Worm (Caenorhabditis elegans) whole organism, early embryonic: Measurements from ENCODE around the gene clec-72.
"Not testable (repeated sequence)": the region's sequence is repeated elsewhere in the genome, so short reads cannot be mapped to it uniquely, and the experiment has no call there.

Experiments used
- B0310.2 ChIP-seq: sonication (generic microtip); optimal IDR thresholded peaks from 2 replicates; lab custom pipeline; 2016; ENCODE audit warnings: mild to moderate bottlenecking, missing genetic modification characterization, missing compliant biosample characterization
- F13C5.2 ChIP-seq: sonication (generic microtip); optimal IDR thresholded peaks from 2 replicates; lab custom pipeline; 2017; ENCODE audit warnings: mild to moderate bottlenecking, missing genetic modification characterization, inconsistent platforms, missing compliant biosample characterization
- aly-1 ChIP-seq: sonication (generic microtip); optimal IDR thresholded peaks from 2 replicates; lab custom pipeline; 2016; ENCODE audit warnings: missing genetic modification characterization, missing compliant biosample characterization
- ama-1 ChIP-seq: fragments of 150-350 bp; optimal IDR thresholded peaks from 2 replicates; lab custom pipeline; 2014
- ceh-13 ChIP-seq: fragments of 200-800 bp; sonication (Bioruptor generic); optimal IDR thresholded peaks from 2 replicates; lab custom pipeline; 2018; ENCODE audit warnings: mild to moderate bottlenecking, missing genetic modification characterization, missing compliant biosample characterization
- ceh-36 ChIP-seq: sonication (generic microtip); optimal IDR thresholded peaks from 2 replicates; lab custom pipeline; 2016; ENCODE audit warnings: missing genetic modification characterization, inconsistent platforms, missing compliant biosample characterization
- ets-7 ChIP-seq: sonication (generic microtip); optimal IDR thresholded peaks from 2 replicates; lab custom pipeline; 2016; ENCODE audit warnings: missing genotype, missing genetic modification characterization, missing compliant biosample characterization
- flt-1 ChIP-seq: fragments of 200-800 bp; sonication (Bioruptor generic); IDR thresholded peaks from 2 replicates; pipeline ENCODE4 v1.3.6; 2022; ENCODE audit warnings: missing genetic modification characterization, missing compliant biosample characterization
- hmbx-1 ChIP-seq: sonication (generic microtip); optimal IDR thresholded peaks from 2 replicates; lab custom pipeline; 2016; ENCODE audit warnings: mild to moderate bottlenecking, missing genetic modification characterization, missing compliant biosample characterization
- hmg-4 ChIP-seq: fragments of 200-800 bp; sonication (Bioruptor generic); optimal IDR thresholded peaks from 2 replicates; lab custom pipeline; 2018; ENCODE audit warnings: mild to moderate bottlenecking, missing genetic modification characterization, missing compliant biosample characterization
- hnd-1 ChIP-seq: sonication (generic microtip); optimal IDR thresholded peaks from 2 replicates; lab custom pipeline; 2016; ENCODE audit warnings: missing genetic modification characterization, missing compliant biosample characterization
- pes-1 ChIP-seq: fragments of 200-800 bp; sonication (Bioruptor generic); IDR thresholded peaks from 2 replicates; pipeline ENCODE4 v1.3.6; 2022; ENCODE audit warnings: missing genetic modification reagents, missing genetic modification characterization, missing compliant biosample characterization
- scrt-1 ChIP-seq: fragments of 200-800 bp; sonication (Bioruptor generic); IDR thresholded peaks from 2 replicates; pipeline ENCODE4 v1.3.6; 2022; ENCODE audit warnings: missing genetic modification characterization, missing compliant biosample characterization
- sea-1 ChIP-seq: fragments of 200-800 bp; sonication (Bioruptor generic); conservative IDR thresholded peaks from 2 replicates; pipeline ENCODE4 v1.3.6; 2022; ENCODE audit warnings: missing genetic modification characterization, missing compliant biosample characterization
- tbx-11 ChIP-seq: fragments of 200-800 bp; sonication (Bioruptor generic); IDR thresholded peaks from 2 replicates; pipeline ENCODE4 v1.3.6; 2022; ENCODE audit warnings: missing genetic modification characterization, missing compliant biosample characterization
- tbx-37 ChIP-seq: fragments of 200-800 bp; sonication (Bioruptor generic); conservative IDR thresholded peaks from 2 replicates; pipeline ENCODE4 v1.3.6; 2022; ENCODE audit warnings: missing genetic modification reagents, missing genetic modification characterization, missing compliant biosample characterization
- tra-4 ChIP-seq: sonication (generic microtip); optimal IDR thresholded peaks from 2 replicates; lab custom pipeline; 2017; ENCODE audit warnings: missing genetic modification characterization, missing compliant biosample characterization

Gene clec-72

DNA sequence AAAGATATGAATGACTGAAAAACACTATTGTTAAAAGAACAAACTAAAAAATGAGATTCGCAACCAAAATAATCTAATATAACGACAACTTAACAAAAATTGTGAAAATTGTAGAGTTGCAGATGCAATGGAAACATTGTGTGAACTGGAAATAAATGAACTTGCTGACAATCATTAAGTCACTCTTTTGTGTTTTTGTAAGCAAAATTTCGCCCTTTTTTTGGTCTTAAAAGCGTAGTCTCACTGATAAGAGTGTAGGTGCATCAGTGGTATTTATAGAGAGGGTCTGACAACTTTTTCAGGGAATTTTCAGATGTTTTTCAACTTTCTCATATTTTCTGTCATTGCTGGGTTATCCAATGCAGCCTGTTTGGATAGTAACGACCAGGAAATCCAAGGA, 18.5 kb upstream of the clec-72 start, which contains the start of gene clec-68:
Gene clec-68, plus strand, starts transcription at position 301 of the 400 bp plus-strand sequence.
- TF ChIP-seq ceh-36 (tag; lab: Kevin White, UChicago) (no peak), flt-1 (no peak), pes-1 (GFP tag; lab: Robert Waterston, UW) (no peak), B0310.2 (tag; lab: Kevin White, UChicago) (no peak), sea-1 (GFP tag; lab: Robert Waterston, UW) (no peak), tbx-11 (GFP tag; lab: Robert Waterston, UW) (no peak), ets-7 (tag; lab: Kevin White, UChicago) (no peak), ama-1 (lab: Kevin White, UChicago) (no peak), aly-1 (tag; lab: Kevin White, UChicago) (no peak), hnd-1 (tag; lab: Kevin White, UChicago) (no peak), hmbx-1 (no peak), F13C5.2 (tag; lab: Kevin White, UChicago) (no peak), scrt-1 (no peak), hmg-4 (no peak), tra-4 (tag; lab: Kevin White, UChicago) (no peak), tbx-37 (no peak)

- not testable (repeated sequence) for TF ChIP-seq ceh-13, tbx-37, hmg-4
Measured at ce11 chrIV:3932408-3932807, 12.2 kb upstream of the clec-72 start, which contains the start of gene clec-70. Gene clec-70 (plus strand): TSS chrIV:3932708.

- TF ChIP-seq hmbx-1: no peak
- TF ChIP-seq scrt-1: no peak
- TF ChIP-seq ceh-36 (tag; lab: Kevin White, UChicago): no peak
- no peak for TF ChIP-seq tbx-11 (GFP tag; lab: Robert Waterston, UW)
- no peak for TF ChIP-seq sea-1 (GFP tag; lab: Robert Waterston, UW)
- no peak for TF ChIP-seq ceh-13
- TF ChIP-seq ets-7 (tag; lab: Kevin White, UChicago): no peak
- TF ChIP-seq B0310.2 (tag; lab: Kevin White, UChicago): no peak
- no peak for TF ChIP-seq tra-4 (tag; lab: Kevin White, UChicago)
Measured at ce11 chrIV:3937097-3937496, 7.5 kb upstream of the clec-72 start, which contains the start of gene clec-71. Gene clec-71 (plus strand): TSS chrIV:3937458.

DNA sequence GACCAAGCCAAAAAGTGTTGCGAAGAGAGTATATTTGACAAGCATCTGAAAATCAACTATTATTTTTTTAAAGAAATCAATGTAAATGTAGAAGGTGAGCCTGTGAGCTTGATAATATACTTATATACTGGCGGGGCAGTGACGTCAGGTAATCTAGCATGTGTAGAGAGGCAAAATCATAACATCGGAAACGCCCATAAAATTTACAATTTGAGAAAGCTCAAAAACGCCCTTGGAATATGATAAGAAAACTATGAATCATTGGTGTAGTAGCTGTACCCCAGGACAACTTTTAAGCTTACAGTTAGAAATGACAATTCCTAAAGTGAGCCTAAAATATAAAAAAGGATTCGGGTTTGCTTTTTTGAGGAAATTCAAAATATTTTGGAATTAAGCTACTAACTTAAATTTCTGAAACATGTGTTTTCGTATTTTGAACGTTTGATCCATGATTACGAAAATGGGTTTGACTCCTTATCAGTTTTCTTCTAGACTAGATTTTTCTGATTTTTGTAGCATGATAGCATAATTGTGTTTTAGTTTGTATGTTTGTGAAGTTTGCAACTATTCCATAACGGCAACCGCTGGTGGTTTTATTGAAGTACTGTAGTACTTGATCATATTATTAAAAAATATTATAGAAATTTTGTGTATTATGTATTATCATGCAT, 2.8 kb upstream of the clec-72 start, which contains the start of gene clec-174:
Gene clec-174, minus strand, starts transcription at position 51 of the 671 bp plus-strand sequence.
- TF ChIP-seq scrt-1 (no peak), hnd-1 (tag; lab: Kevin White, UChicago) (no peak), hmbx-1 (no peak), ets-7 (tag; lab: Kevin White, UChicago) (no peak), pes-1 (GFP tag; lab: Robert Waterston, UW) (no peak), tbx-11 (GFP tag; lab: Robert Waterston, UW) (no peak), tbx-37 (no peak)

DNA sequence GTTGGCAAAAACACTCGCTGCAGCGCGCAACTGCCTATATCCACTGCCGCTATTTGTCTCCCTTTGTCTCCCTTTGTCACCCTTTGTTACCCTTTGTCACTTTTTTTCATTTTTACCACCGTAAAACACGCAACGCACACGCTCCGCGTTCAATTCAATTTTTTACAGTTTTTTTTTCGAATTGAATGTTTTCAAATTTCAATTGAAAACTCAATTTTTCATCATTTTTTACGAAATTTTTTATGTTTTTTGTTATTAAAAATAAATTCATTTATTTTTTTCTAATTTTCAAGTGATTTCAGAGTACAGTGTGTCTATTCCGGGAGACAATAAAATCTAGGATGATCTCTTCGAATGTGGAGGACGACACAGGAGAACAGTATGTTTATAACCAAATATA, 1.6 kb upstream of the clec-72 start, which contains the start of gene Y46C8AL.11:
Gene Y46C8AL.11, plus strand, starts transcription at position 301 of the 400 bp plus-strand sequence.
- no peak for TF ChIP-seq scrt-1
- no peak for TF ChIP-seq ama-1 (lab: Kevin White, UChicago)
- TF ChIP-seq sea-1 (GFP tag; lab: Robert Waterston, UW): no peak
- no peak for TF ChIP-seq ets-7 (tag; lab: Kevin White, UChicago)
- no peak for TF ChIP-seq F13C5.2 (tag; lab: Kevin White, UChicago)
- no peak for TF ChIP-seq tbx-11 (GFP tag; lab: Robert Waterston, UW)
- no peak for TF ChIP-seq tra-4 (tag; lab: Kevin White, UChicago)
- TF ChIP-seq hnd-1 (tag; lab: Kevin White, UChicago): no peak

- TF ChIP-seq scrt-1: 0 out of 2 replicates have a peak, but pooled peaks have one; percentile 32
Measured at ce11 chrIV:3947377-3947956, 2.9 kb downstream of the clec-72 start.

DNA sequence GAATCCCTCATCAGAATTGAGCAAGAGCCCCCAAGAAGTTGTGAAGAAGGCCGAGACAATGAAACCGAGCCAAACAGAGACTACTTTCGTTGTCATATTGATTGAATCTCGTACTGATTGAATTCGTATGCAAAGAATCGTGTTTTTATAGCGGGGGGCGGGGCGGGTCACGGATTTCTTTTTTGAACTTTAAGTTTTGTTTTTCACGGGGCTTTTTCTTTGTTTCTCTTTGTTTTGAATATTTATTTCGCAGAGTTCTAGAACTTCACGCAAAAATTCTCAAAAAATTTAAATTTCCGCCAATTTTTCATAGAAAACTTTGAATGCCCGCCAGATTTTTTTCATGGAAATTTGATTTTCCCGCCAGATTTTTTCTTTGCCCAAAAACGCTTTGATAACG, 11.5 kb downstream of the clec-72 start, which contains the start of gene clec-73:
Gene clec-73, minus strand, starts transcription at position 101 of the 400 bp plus-strand sequence.
- TF ChIP-seq hmg-4 (no peak), ets-7 (tag; lab: Kevin White, UChicago) (no peak), B0310.2 (tag; lab: Kevin White, UChicago) (no peak), ceh-36 (tag; lab: Kevin White, UChicago) (no peak), pes-1 (GFP tag; lab: Robert Waterston, UW) (no peak), sea-1 (GFP tag; lab: Robert Waterston, UW) (no peak), tra-4 (tag; lab: Kevin White, UChicago) (no peak), hnd-1 (tag; lab: Kevin White, UChicago) (no peak), flt-1 (no peak), F13C5.2 (tag; lab: Kevin White, UChicago) (no peak), ama-1 (lab: Kevin White, UChicago) (no peak)

ce11 chrIV:3956705-3957104, 12.1 kb downstream of the clec-72 start, which contains the start of gene clec-74:
Gene clec-74 (plus strand): TSS chrIV:3957005.
- no peak for TF ChIP-seq ceh-13
- no peak for TF ChIP-seq hmbx-1
- TF ChIP-seq sea-1 (GFP tag; lab: Robert Waterston, UW): no peak
- TF ChIP-seq hnd-1 (tag; lab: Kevin White, UChicago): no peak
- TF ChIP-seq ceh-36 (tag; lab: Kevin White, UChicago): no peak
- TF ChIP-seq tbx-11 (GFP tag; lab: Robert Waterston, UW): no peak
- no peak for TF ChIP-seq B0310.2 (tag; lab: Kevin White, UChicago)
- no peak for TF ChIP-seq scrt-1
- TF ChIP-seq ets-7 (tag; lab: Kevin White, UChicago): no peak
- TF ChIP-seq tra-4 (tag; lab: Kevin White, UChicago): no peak
- no peak for TF ChIP-seq ama-1 (lab: Kevin White, UChicago)
- TF ChIP-seq pes-1 (GFP tag; lab: Robert Waterston, UW): no peak
- no peak for TF ChIP-seq hmg-4
- no peak for TF ChIP-seq F13C5.2 (tag; lab: Kevin White, UChicago)
